Worm (Caenorhabditis elegans): Measurements from ENCODE around the gene rabr-3.
A peak's percentile ranks its signal among the peaks of the same experiment; 100 is the strongest.

Gene rabr-3

DNA sequence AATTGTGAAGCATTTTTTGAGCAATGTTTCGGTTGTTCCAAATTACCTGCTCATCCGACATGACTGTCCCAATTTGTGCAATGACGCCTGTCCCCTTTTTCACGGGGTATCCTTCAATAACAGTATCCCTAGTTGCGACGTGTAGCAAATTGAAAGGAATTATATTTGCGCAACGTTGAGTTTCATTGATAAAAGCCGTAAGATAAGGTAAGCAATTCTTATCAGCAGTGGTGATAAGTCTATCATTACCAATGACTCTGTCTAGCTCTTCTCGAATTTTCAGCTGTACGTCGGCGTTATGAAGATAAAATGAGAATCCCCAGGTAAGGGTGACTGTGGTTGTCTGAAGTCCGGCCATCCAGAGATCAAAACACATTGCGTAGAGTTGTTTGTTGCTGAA is 21.4 kb upstream of the rabr-3 start:
- no peak for TF ChIP-seq unc-55 (GFP tag; optimal IDR thresholded peaks at IDR 0.05)
- TF ChIP-seq crh-2 (tag; optimal IDR thresholded peaks at IDR 0.05) = no peak
- peak; percentile 35 for TF ChIP-seq fos-1 (tag; optimal IDR thresholded peaks at IDR 0.05)

DNA sequence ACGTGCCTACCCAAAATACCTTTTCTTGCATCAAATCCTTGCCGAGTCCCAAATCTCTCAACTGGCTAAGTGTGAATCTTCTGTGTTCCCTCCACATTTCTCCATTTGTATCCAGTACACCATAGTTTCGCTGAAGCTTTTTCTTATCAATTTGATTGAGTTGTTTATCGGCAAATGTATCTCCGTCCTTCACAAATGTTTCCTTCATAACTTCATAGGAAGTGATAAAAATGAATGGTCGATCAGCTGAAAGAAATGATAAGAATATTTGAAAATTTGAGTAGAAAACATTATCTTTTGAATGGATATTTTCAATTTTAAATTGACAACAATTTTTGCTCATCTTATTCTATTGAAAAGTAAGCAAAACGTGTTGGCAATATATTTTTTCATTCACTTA is 20.3 kb upstream of the rabr-3 start:
- no peak for TF ChIP-seq lsy-2 (tag; optimal IDR thresholded peaks at IDR 0.05)
- peak; percentile 65 for TF ChIP-seq fos-1 (tag; optimal IDR thresholded peaks at IDR 0.05)

DNA sequence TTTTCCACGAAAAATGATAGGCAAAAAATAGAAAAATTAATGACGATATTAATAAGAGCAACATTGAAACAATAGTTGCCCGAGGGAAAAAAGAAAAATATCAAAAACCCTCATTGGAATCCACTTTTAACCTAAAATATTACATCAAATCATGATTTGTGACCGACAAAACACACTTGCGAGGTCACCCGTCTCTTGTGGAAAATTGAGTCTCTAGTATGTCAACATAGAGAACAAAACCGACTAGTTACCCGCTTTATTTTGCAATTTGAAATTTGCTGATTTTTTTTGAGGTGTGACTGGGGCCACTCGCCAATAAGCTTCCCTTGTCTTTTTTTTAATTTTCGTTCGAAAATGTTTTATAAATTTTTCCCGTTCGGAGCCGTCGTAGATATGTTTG is 19.7 kb upstream of the rabr-3 start, which contains the start of gene cyp-33D1:
TSS of gene cyp-33D1 (minus strand) at position 101 of the 400 bp plus-strand sequence.
- no peak for TF ChIP-seq nhr-21 (tag; optimal IDR thresholded peaks at IDR 0.05)
- no peak for TF ChIP-seq mdl-1 (tag; optimal IDR thresholded peaks at IDR 0.05)
- no peak for TF ChIP-seq lsy-2 (tag; optimal IDR thresholded peaks at IDR 0.05)
- no peak for TF ChIP-seq nhr-6 (tag; optimal IDR thresholded peaks at IDR 0.05)
- TF ChIP-seq nhr-25 (tag; optimal IDR thresholded peaks at IDR 0.05) = no peak
- no peak for TF ChIP-seq ztf-11 (tag; optimal IDR thresholded peaks at IDR 0.05)
- no peak for TF ChIP-seq R02D3.7 (tag; optimal IDR thresholded peaks at IDR 0.05)
- no peak for TF ChIP-seq unc-55 (GFP tag; optimal IDR thresholded peaks at IDR 0.05)
- TF ChIP-seq sma-3 (GFP tag; optimal IDR thresholded peaks at IDR 0.05) = no peak
- TF ChIP-seq nhr-77 (tag; optimal IDR thresholded peaks at IDR 0.05) = no peak
- TF ChIP-seq aly-2 (tag; optimal IDR thresholded peaks at IDR 0.05) = no peak
- no peak for TF ChIP-seq zag-1 (tag; optimal IDR thresholded peaks at IDR 0.05)
- TF ChIP-seq ztf-1 (GFP tag; conservative IDR thresholded peaks at IDR 0.05) = no peak
- no peak for TF ChIP-seq unc-39 (tag; optimal IDR thresholded peaks at IDR 0.05)

DNA sequence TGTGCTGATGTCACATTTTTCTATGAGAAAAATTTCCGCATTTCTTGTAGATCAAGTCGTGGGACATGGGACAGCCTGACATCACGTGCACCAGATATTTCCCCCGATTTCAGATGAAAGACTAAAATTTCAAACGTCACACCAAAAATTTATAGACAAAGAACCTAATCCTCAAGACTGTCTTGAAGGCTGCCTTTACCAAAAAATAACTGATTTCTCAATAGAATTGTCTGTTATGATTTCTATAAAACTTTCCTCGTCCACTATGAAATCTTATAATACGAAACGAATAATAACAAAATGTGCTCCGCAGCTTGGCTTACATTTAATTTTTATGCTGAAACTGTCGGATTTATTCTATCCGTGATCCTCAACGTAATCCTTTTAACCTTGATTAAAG is 15.1 kb upstream of the rabr-3 start, which contains the start of gene str-106:
TSS of gene str-106 (plus strand) at position 301 of the 400 bp plus-strand sequence.
- TF ChIP-seq elt-1 (tag; optimal IDR thresholded peaks at IDR 0.05) (no peak), ztf-4 (tag; optimal IDR thresholded peaks at IDR 0.05) (no peak), sem-4 (tag; optimal IDR thresholded peaks at IDR 0.05) (no peak), nhr-129 (tag; optimal IDR thresholded peaks at IDR 0.05) (no peak), lin-13 (GFP tag; optimal IDR thresholded peaks at IDR 0.05) (no peak), zag-1 (tag; optimal IDR thresholded peaks at IDR 0.05) (no peak), snpc-4 (tag; optimal IDR thresholded peaks at IDR 0.05) (no peak), blmp-1 (tag; optimal IDR thresholded peaks at IDR 0.05; ENCODE audit: insufficient read depth) (no peak), ceh-82 (tag; optimal IDR thresholded peaks at IDR 0.05) (no peak), nhr-21 (tag; optimal IDR thresholded peaks at IDR 0.05) (no peak), ztf-11 (tag; optimal IDR thresholded peaks at IDR 0.05) (no peak), mdl-1 (tag; optimal IDR thresholded peaks at IDR 0.05) (no peak), lsy-2 (tag; optimal IDR thresholded peaks at IDR 0.05) (no peak)

DNA sequence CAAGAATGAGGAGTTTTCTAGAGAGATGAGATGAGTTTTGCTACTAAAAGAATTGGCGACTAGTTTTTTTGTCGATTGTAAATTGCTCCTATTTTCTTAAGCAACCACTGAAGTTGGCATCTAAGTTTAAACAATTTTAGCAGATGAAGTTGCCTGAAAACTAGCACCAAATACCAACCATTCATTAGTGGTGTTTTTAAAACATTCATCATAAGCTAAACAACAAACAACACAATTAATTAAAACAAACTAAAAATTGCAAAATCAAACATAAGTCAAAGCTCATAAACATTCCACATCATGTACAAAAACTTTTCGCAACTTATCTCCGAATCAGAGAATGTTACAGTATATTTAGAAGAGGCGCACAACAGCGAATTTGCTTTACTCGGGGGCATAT is 13.4 kb upstream of the rabr-3 start, which contains the start of gene srz-13:
TSS of gene srz-13 (plus strand) at position 301 of the 400 bp plus-strand sequence.
- no peak for TF ChIP-seq egl-27 (tag; optimal IDR thresholded peaks at IDR 0.05)
- TF ChIP-seq mab-5 (tag; optimal IDR thresholded peaks at IDR 0.05) = no peak
- no peak for TF ChIP-seq nhr-11 (tag; optimal IDR thresholded peaks at IDR 0.05)
- no peak for TF ChIP-seq ama-1 (optimal IDR thresholded peaks at IDR 0.05)
- no peak for TF ChIP-seq ceh-82 (tag; optimal IDR thresholded peaks at IDR 0.05)
- no peak for TF ChIP-seq lsy-2 (tag; optimal IDR thresholded peaks at IDR 0.05)
- no peak for TF ChIP-seq peb-1 (tag; optimal IDR thresholded peaks at IDR 0.05)
- TF ChIP-seq unc-62 (GFP tag; optimal IDR thresholded peaks at IDR 0.05) = no peak
- TF ChIP-seq F13H6.1 (tag; optimal IDR thresholded peaks at IDR 0.05) = no peak
- TF ChIP-seq nhr-6 (tag; optimal IDR thresholded peaks at IDR 0.05) = no peak
- TF ChIP-seq fos-1 (tag; optimal IDR thresholded peaks at IDR 0.05) = no peak
- TF ChIP-seq C34F6.9 (tag; optimal IDR thresholded peaks at IDR 0.05) = no peak
- TF ChIP-seq lin-39 (tag; optimal IDR thresholded peaks at IDR 0.05) = no peak
- TF ChIP-seq ztf-1 (GFP tag; conservative IDR thresholded peaks at IDR 0.05) = no peak
- no peak for TF ChIP-seq nhr-237 (tag; optimal IDR thresholded peaks at IDR 0.05)

DNA sequence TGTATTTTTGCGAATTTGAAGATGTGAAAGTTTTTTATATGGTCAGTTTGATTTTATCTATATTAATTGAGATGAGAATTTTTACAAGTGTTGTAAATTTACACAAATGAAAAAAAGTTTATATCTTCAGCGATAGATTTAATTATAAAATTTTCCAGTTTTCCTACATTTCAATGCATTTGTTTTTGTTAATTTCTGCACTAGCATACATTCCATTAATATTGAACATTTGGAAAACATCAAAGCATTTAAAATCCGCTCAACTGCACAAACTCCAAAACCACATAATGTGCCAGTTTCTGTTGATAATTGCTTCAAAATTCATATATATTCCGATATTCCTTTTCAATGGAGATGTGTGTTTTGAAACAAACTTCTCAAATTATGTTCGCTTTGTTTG is 12.6 kb upstream of the rabr-3 start, which contains the start of gene srh-277:
TSS of gene srh-277 (plus strand) at position 301 of the 400 bp plus-strand sequence.
- TF ChIP-seq lin-13 (GFP tag; optimal IDR thresholded peaks at IDR 0.05) = no peak
- no peak for TF ChIP-seq zag-1 (tag; optimal IDR thresholded peaks at IDR 0.05)
- no peak for TF ChIP-seq ztf-1 (GFP tag; conservative IDR thresholded peaks at IDR 0.05)
- TF ChIP-seq egl-27 (tag; optimal IDR thresholded peaks at IDR 0.05) = no peak
- TF ChIP-seq ztf-4 (tag; optimal IDR thresholded peaks at IDR 0.05) = no peak
- TF ChIP-seq nhr-11 (tag; optimal IDR thresholded peaks at IDR 0.05) = no peak
- no peak for TF ChIP-seq ztf-11 (tag; optimal IDR thresholded peaks at IDR 0.05)
- no peak for TF ChIP-seq nhr-77 (tag; optimal IDR thresholded peaks at IDR 0.05)
